Fruit fly (Drosophila melanogaster) whole organism, embryonic: Measurements from ENCODE around the gene CG13001.

Source experiments
- Awh ChIP-seq: fragments of 200-800 bp; sonication (Bioruptor generic); IDR thresholded peaks from 2 replicates; pipeline ENCODE4, ENCODE4 v1.3.6; 2022; ENCODE audit warnings: missing biosample characterization, missing genetic modification characterization
- Blimp-1 ChIP-seq: fragments of 200-800 bp; sonication (Bioruptor generic); optimal IDR thresholded peaks from 3 replicates; lab custom pipeline; 2018; ENCODE audit warnings: missing biosample characterization, missing genetic modification characterization, mild to moderate bottlenecking, moderate library complexity, missing genetic modification reagents
- CG10959 ChIP-seq: fragments of 200-800 bp; sonication (Bioruptor generic); IDR thresholded peaks from 2 replicates; pipeline ENCODE4 v1.3.6; 2022; ENCODE audit warnings: missing biosample characterization, missing genetic modification characterization
- CG10979 ChIP-seq: fragments of 200-800 bp; sonication (Bioruptor generic); optimal IDR thresholded peaks from 2 replicates; lab custom pipeline; 2018; ENCODE audit warnings: missing biosample characterization, mild to moderate bottlenecking, missing genetic modification characterization, moderate library complexity
- CG11247 ChIP-seq: fragments of 200-800 bp; sonication (Bioruptor generic); IDR thresholded peaks from 2 replicates; pipeline ENCODE4 v1.3.6; 2022; ENCODE audit warnings: missing biosample characterization, missing genetic modification characterization
- CG11456 ChIP-seq: fragments of 200-800 bp; sonication (Bioruptor generic); IDR thresholded peaks from 3 replicates; pipeline ENCODE4 v1.3.6; 2022; ENCODE audit warnings: missing biosample characterization, missing genetic modification characterization
- CG13775 ChIP-seq: fragments of 200-800 bp; sonication (Bioruptor generic); optimal IDR thresholded peaks from 3 replicates; lab custom pipeline; 2017; ENCODE audit warnings: missing biosample characterization, mild to moderate bottlenecking, missing genetic modification characterization
- CG14050 ChIP-seq: fragments of 200-800 bp; sonication (Bioruptor generic); IDR thresholded peaks from 3 replicates; pipeline ENCODE4 v1.3.6; 2022; ENCODE audit warnings: missing biosample characterization, missing genetic modification characterization
- CG15696 ChIP-seq: fragments of 200-800 bp; sonication (Bioruptor generic); optimal IDR thresholded peaks from 2 replicates; lab custom pipeline; 2019; ENCODE audit warnings: missing biosample characterization, mild to moderate bottlenecking, missing genetic modification characterization, moderate library complexity
- CG17361 ChIP-seq: fragments of 200-800 bp; sonication (Bioruptor generic); IDR thresholded peaks from 3 replicates; pipeline ENCODE4 v1.3.6; 2022; ENCODE audit warnings: missing biosample characterization, missing genetic modification characterization
- CG1832 ChIP-seq: fragments of 200-800 bp; sonication (Bioruptor generic); optimal IDR thresholded peaks from 2 replicates; lab custom pipeline; 2017; ENCODE audit warnings: missing biosample characterization, mild to moderate bottlenecking, missing genetic modification characterization, inconsistent platforms
- CG2875 ChIP-seq: fragments of 200-800 bp; sonication (Bioruptor generic); optimal IDR thresholded peaks from 2 replicates; lab custom pipeline; 2017; ENCODE audit warnings: missing biosample characterization, mild to moderate bottlenecking, missing genetic modification characterization, missing genetic modification reagents
- CG32772 ChIP-seq: fragments of 200-800 bp; sonication (Bioruptor generic); IDR thresholded peaks from 2 replicates; pipeline ENCODE4 v1.3.6; 2022; ENCODE audit warnings: missing biosample characterization, missing genetic modification characterization
- CG33557 ChIP-seq: fragments of 200-800 bp; sonication (Bioruptor generic); optimal IDR thresholded peaks from 2 replicates; lab custom pipeline; 2019; ENCODE audit warnings: missing biosample characterization, mild to moderate bottlenecking, missing genetic modification characterization, moderate library complexity
- CG42726 ChIP-seq: fragments of 200-800 bp; sonication (Bioruptor generic); IDR thresholded peaks from 2 replicates; pipeline ENCODE4 v1.3.6; 2022; ENCODE audit warnings: missing biosample characterization, missing genetic modification characterization; ENCODE audit not compliant: partially characterized antibody
- CG4707 ChIP-seq: fragments of 200-800 bp; sonication (Bioruptor generic); optimal IDR thresholded peaks from 2 replicates; lab custom pipeline; 2018; ENCODE audit warnings: missing biosample characterization, mild to moderate bottlenecking, missing genetic modification characterization, moderate library complexity
- CG4820 ChIP-seq: fragments of 200-800 bp; sonication (Bioruptor generic); optimal IDR thresholded peaks from 3 replicates; lab custom pipeline; 2016; ENCODE audit warnings: missing biosample characterization, missing genetic modification characterization
- CG5180 ChIP-seq: fragments of 200-800 bp; sonication (Bioruptor generic); optimal IDR thresholded peaks from 3 replicates; lab custom pipeline; 2017; ENCODE audit warnings: missing biosample characterization, missing genetic modification characterization, mild to moderate bottlenecking, moderate library complexity, missing genetic modification reagents
- CG5953 ChIP-seq: fragments of 200-800 bp; sonication (Bioruptor generic); IDR thresholded peaks from 2 replicates; pipeline ENCODE4 v1.3.6; 2022; ENCODE audit warnings: missing biosample characterization, missing genetic modification characterization
- CG7372 ChIP-seq: fragments of 200-800 bp; sonication (Bioruptor generic); IDR thresholded peaks from 2 replicates; pipeline ENCODE4 v1.3.6; 2022; ENCODE audit warnings: missing biosample characterization, missing genetic modification characterization
- CG8924 ChIP-seq: fragments of 200-800 bp; optimal IDR thresholded peaks from 3 replicates; lab custom pipeline; 2019; ENCODE audit warnings: missing biosample characterization, mild to moderate bottlenecking, missing genetic modification characterization, moderate library complexity
- Doc2 ChIP-seq: fragments of 200-800 bp; sonication (Bioruptor generic); IDR thresholded peaks from 2 replicates; pipeline ENCODE4 v1.3.6; 2022; ENCODE audit warnings: missing biosample characterization, missing genetic modification characterization
- H2.0 ChIP-seq: fragments of 200-800 bp; sonication (Bioruptor generic); IDR thresholded peaks from 2 replicates; pipeline ENCODE4 v1.3.6; 2022; ENCODE audit warnings: missing biosample characterization, missing genetic modification characterization
- HLHmδ ChIP-seq: fragments of 200-800 bp; sonication (Bioruptor generic); optimal IDR thresholded peaks from 2 replicates; lab custom pipeline; 2018; ENCODE audit warnings: missing biosample characterization, mild to moderate bottlenecking, missing genetic modification characterization, moderate library complexity
- MBD-R2 ChIP-seq: fragments of 200-800 bp; sonication (Bioruptor generic); IDR thresholded peaks from 2 replicates; pipeline ENCODE4 v1.3.6; 2022; ENCODE audit warnings: missing biosample characterization, missing genetic modification characterization
- Mes4 ChIP-seq: fragments of 200-800 bp; sonication (Bioruptor generic); optimal IDR thresholded peaks from 2 replicates; lab custom pipeline; 2016; ENCODE audit warnings: missing biosample characterization, missing genetic modification characterization
- Six4 ChIP-seq: fragments of 200-800 bp; sonication (Bioruptor generic); optimal IDR thresholded peaks from 2 replicates; lab custom pipeline; 2016; ENCODE audit warnings: missing biosample characterization, missing genetic modification characterization
- Spps ChIP-seq: fragments of 200-800 bp; sonication (Bioruptor generic); optimal IDR thresholded peaks from 2 replicates; lab custom pipeline; 2018; ENCODE audit warnings: missing biosample characterization, mild to moderate bottlenecking, missing genetic modification characterization
- Sry-δ ChIP-seq: fragments of 200-800 bp; sonication (Bioruptor generic); optimal IDR thresholded peaks from 2 replicates; lab custom pipeline; 2016; ENCODE audit warnings: missing biosample characterization, missing genetic modification characterization
- Xbp1 ChIP-seq: fragments of 200-800 bp; sonication (Bioruptor generic); optimal IDR thresholded peaks from 3 replicates; lab custom pipeline; 2016; ENCODE audit warnings: missing biosample characterization, mild to moderate bottlenecking, missing genetic modification characterization
- YL-1 ChIP-seq: fragments of 200-800 bp; sonication (Bioruptor generic); optimal IDR thresholded peaks from 3 replicates; lab custom pipeline; 2017; ENCODE audit warnings: missing biosample characterization, mild to moderate bottlenecking, missing genetic modification characterization
- ash1 ChIP-seq: fragments of 200-800 bp; sonication (Bioruptor generic); optimal IDR thresholded peaks from 2 replicates; lab custom pipeline; 2018; ENCODE audit warnings: missing biosample characterization, mild to moderate bottlenecking, missing genetic modification characterization
- az2 ChIP-seq: fragments of 200-800 bp; sonication (Bioruptor generic); optimal IDR thresholded peaks from 3 replicates; lab custom pipeline; 2016; ENCODE audit warnings: missing biosample characterization, missing genetic modification characterization
- bab2 ChIP-seq: fragments of 200-800 bp; sonication (Bioruptor generic); optimal IDR thresholded peaks from 2 replicates; lab custom pipeline; 2016; ENCODE audit warnings: missing biosample characterization, missing genetic modification characterization
- btn ChIP-seq: fragments of 200-800 bp; sonication (Bioruptor generic); optimal IDR thresholded peaks from 2 replicates; lab custom pipeline; 2016; ENCODE audit warnings: missing biosample characterization, missing genetic modification characterization
- cas ChIP-seq: fragments of 200-800 bp; sonication (Bioruptor generic); IDR thresholded peaks from 2 replicates; pipeline ENCODE4 v1.3.6; 2022; ENCODE audit warnings: missing biosample characterization, missing genetic modification characterization
- chif ChIP-seq, 2 experiments: fragments of 200-800 bp; sonication (Bioruptor generic); optimal IDR thresholded peaks; 3 replicates each; lab custom pipeline; 2016; ENCODE audit warnings: missing biosample characterization in 2 of 2, missing genetic modification characterization in 2 of 2
- dmrt11E ChIP-seq: fragments of 200-800 bp; sonication (Bioruptor generic); optimal IDR thresholded peaks from 3 replicates; lab custom pipeline; 2018; ENCODE audit warnings: missing biosample characterization, mild to moderate bottlenecking, missing genetic modification characterization, moderate library complexity
- gem ChIP-seq: fragments of 200-800 bp; sonication (Bioruptor generic); optimal IDR thresholded peaks from 2 replicates; lab custom pipeline; 2019; ENCODE audit warnings: missing biosample characterization, mild to moderate bottlenecking, missing genetic modification characterization, moderate library complexity
- gfzf ChIP-seq: fragments of 200-800 bp; sonication (Bioruptor generic); optimal IDR thresholded peaks from 2 replicates; lab custom pipeline; 2016; ENCODE audit warnings: missing biosample characterization, mild to moderate bottlenecking, missing genetic modification characterization, moderate library complexity
- jumu ChIP-seq: fragments of 200-800 bp; sonication (Bioruptor generic); optimal IDR thresholded peaks from 3 replicates; lab custom pipeline; 2016; ENCODE audit warnings: missing biosample characterization, missing genetic modification characterization
- kay ChIP-seq: fragments of 200-800 bp; sonication (Bioruptor generic); optimal IDR thresholded peaks from 2 replicates; lab custom pipeline; 2016; ENCODE audit warnings: missing biosample characterization, missing genetic modification characterization
- lilli ChIP-seq: fragments of 200-800 bp; sonication (Bioruptor generic); optimal IDR thresholded peaks from 3 replicates; lab custom pipeline; 2016; ENCODE audit warnings: missing biosample characterization, missing genetic modification characterization
- phol ChIP-seq: fragments of 200-800 bp; sonication (Bioruptor generic); optimal IDR thresholded peaks from 3 replicates; lab custom pipeline; 2018; ENCODE audit warnings: missing biosample characterization, mild to moderate bottlenecking, missing genetic modification characterization, moderate library complexity
- ranshi ChIP-seq: fragments of 200-800 bp; sonication (Bioruptor generic); IDR thresholded peaks from 2 replicates; pipeline ENCODE4 v1.3.6; 2022; ENCODE audit warnings: missing biosample characterization, missing genetic modification characterization
- schlank ChIP-seq: fragments of 200-800 bp; sonication (Bioruptor generic); optimal IDR thresholded peaks from 2 replicates; lab custom pipeline; 2018; ENCODE audit warnings: missing biosample characterization, mild to moderate bottlenecking, missing genetic modification characterization
- sens ChIP-seq: fragments of 200-800 bp; sonication (Bioruptor generic); peaks from one replicate; lab custom pipeline; 2016; ENCODE audit warnings: missing biosample characterization, missing genetic modification characterization
- slp2 ChIP-seq: fragments of 200-800 bp; sonication (Bioruptor generic); optimal IDR thresholded peaks from 2 replicates; lab custom pipeline; 2016; ENCODE audit warnings: missing biosample characterization, missing genetic modification characterization
- sob ChIP-seq: fragments of 200-800 bp; sonication (Bioruptor generic); IDR thresholded peaks from 2 replicates; pipeline ENCODE4 v1.3.6; 2022; ENCODE audit warnings: missing biosample characterization, missing genetic modification characterization
- wek ChIP-seq: fragments of 200-800 bp; sonication (Bioruptor generic); optimal IDR thresholded peaks from 3 replicates; lab custom pipeline; 2018; ENCODE audit warnings: missing biosample characterization, mild to moderate bottlenecking, missing genetic modification characterization, moderate library complexity
- zfh1 ChIP-seq: fragments of 200-800 bp; sonication (Bioruptor generic); IDR thresholded peaks from 3 replicates; pipeline ENCODE4 v1.3.6; 2022; ENCODE audit warnings: missing biosample characterization, missing genetic modification characterization

The CG13001 gene

dm6 chrX:16967415-16967814 is 24.7 kb upstream of the CG13001 start (continued):
- TF ChIP-seq schlank = no peak
- TF ChIP-seq CG10979 = peak; percentile 66
- peak; percentile 75 for TF ChIP-seq HLHmδ (GFP tag; lab: Kevin White, UChicago)
- TF ChIP-seq dmrt11E (tag; lab: Kevin White, UChicago) = peak; percentile 60
- peak in 1 of 2 experiments; percentile 57 for TF ChIP-seq chif (GFP tag; optimal IDR thresholded peaks at IDR 0.05; lab: Kevin White, UChicago)
- peak; percentile 29 for TF ChIP-seq az2 (GFP tag; lab: Kevin White, UChicago)
- TF ChIP-seq kay (GFP tag; lab: Kevin White, UChicago) = no peak
- TF ChIP-seq zfh1 (GFP tag; lab: Robert Waterston, UW) = peak; percentile 65; the same call in 1 of the 3 replicates
- TF ChIP-seq gem (tag; lab: Kevin White, UChicago) = no peak
- TF ChIP-seq CG14050 (GFP tag; lab: Robert Waterston, UW) = 0 out of 3 replicates have a peak, but pooled peaks have one; percentile 14
- TF ChIP-seq MBD-R2 (GFP tag; lab: Robert Waterston, UW) = no peak
- TF ChIP-seq CG4707 = peak; percentile 18
- TF ChIP-seq CG33557 = peak; percentile 67
- no peak for TF ChIP-seq gfzf (GFP tag; lab: Kevin White, UChicago)
- 0 out of 2 replicates have a peak, but pooled peaks have one; percentile 34 for TF ChIP-seq CG32772 (GFP tag; lab: Robert Waterston, UW)
- TF ChIP-seq H2.0 (GFP tag; lab: Robert Waterston, UW) = peak; percentile 40; the same call in 1 of the 2 replicates
- TF ChIP-seq Xbp1 (GFP tag; lab: Kevin White, UChicago) = peak; percentile 7
- peak; percentile 5 for TF ChIP-seq Spps
- TF ChIP-seq CG42726 = peak; percentile 45; the same call in 1 of the 2 replicates
- TF ChIP-seq CG10959 = peak; percentile 86
- peak; percentile 38 for TF ChIP-seq Six4
- TF ChIP-seq sob (GFP tag; lab: Robert Waterston, UW) = peak; percentile 40; the same call in 1 of the 2 replicates
- TF ChIP-seq CG17361 = no peak
- TF ChIP-seq CG1832 = peak; percentile 86
- peak; percentile 43; the same call in 1 of the 3 replicates for TF ChIP-seq CG11456 (GFP tag; lab: Robert Waterston, UW)
- peak; percentile 34 for TF ChIP-seq Mes4 (GFP tag; lab: Kevin White, UChicago)
- 0 out of 2 replicates have a peak, but pooled peaks have one; percentile 26 for TF ChIP-seq CG5953 (GFP tag; lab: Robert Waterston, UW)
- TF ChIP-seq sens = peak; percentile 72
- no peak for TF ChIP-seq ash1 (GFP tag; lab: Kevin White, UChicago)
- TF ChIP-seq CG11247 (GFP tag; lab: Robert Waterston, UW) = no peak
- peak; percentile 9 for TF ChIP-seq CG4820 (GFP tag; lab: Kevin White, UChicago)
- TF ChIP-seq CG5180 = peak; percentile 22
- peak; percentile 50 for TF ChIP-seq btn (GFP tag; lab: Kevin White, UChicago)
- peak; percentile 27 for TF ChIP-seq Sry-δ (GFP tag; lab: Kevin White, UChicago)
- TF ChIP-seq Awh (GFP tag; lab: Robert Waterston, UW) = peak; percentile 25; the same call in 1 of the 2 replicates
- TF ChIP-seq lilli (GFP tag; lab: Kevin White, UChicago) = no peak
- no peak for TF ChIP-seq Blimp-1
- TF ChIP-seq CG15696 (tag; lab: Kevin White, UChicago) = peak; percentile 81
- peak; percentile 35; the same call in 1 of the 2 replicates for TF ChIP-seq CG7372 (GFP tag; lab: Robert Waterston, UW)
- no peak for TF ChIP-seq cas
- TF ChIP-seq CG13775 (GFP tag; lab: Kevin White, UChicago) = peak; percentile 41
- peak; percentile 38 for TF ChIP-seq CG2875 (GFP tag; lab: Kevin White, UChicago)
- 0 out of 2 replicates have a peak, but pooled peaks have one; percentile 14 for TF ChIP-seq ranshi (GFP tag; lab: Robert Waterston, UW)
- TF ChIP-seq bab2 (GFP tag; lab: Kevin White, UChicago) = peak; percentile 5
- peak; percentile 30 for TF ChIP-seq YL-1 (GFP tag; lab: Kevin White, UChicago)
- TF ChIP-seq jumu = peak; percentile 29
- no peak for TF ChIP-seq Doc2 (GFP tag; lab: Robert Waterston, UW)
- TF ChIP-seq phol (tag; lab: Kevin White, UChicago) = peak; percentile 42
- TF ChIP-seq slp2 (GFP tag; lab: Kevin White, UChicago) = no peak
- peak; percentile 9 for TF ChIP-seq wek (GFP tag; lab: Kevin White, UChicago)
- TF ChIP-seq CG8924 (tag; lab: Kevin White, UChicago) = peak; percentile 18
